Fruit fly (Drosophila melanogaster) whole organism, embryonic: ENCODE data around the gene CG31817.

Experiments
- CG2120 ChIP-seq: fragments of 200-800 bp; sonication (Bioruptor generic); optimal IDR thresholded peaks from 3 replicates; lab custom pipeline; 2016; ENCODE audit warnings: missing biosample characterization, missing genetic modification characterization
- Mad ChIP-seq: fragments of 200-800 bp; sonication (Bioruptor generic); optimal IDR thresholded peaks from 2 replicates; lab custom pipeline; 2016; ENCODE audit warnings: missing biosample characterization, missing genetic modification characterization
- dan ChIP-seq: fragments of 200-800 bp; sonication (Bioruptor generic); IDR thresholded peaks from 2 replicates; pipeline ENCODE4 v1.3.6; 2022; ENCODE audit warnings: missing biosample characterization, missing genetic modification characterization
- nerfin-1 ChIP-seq: fragments of 200-800 bp; sonication (Bioruptor generic); optimal IDR thresholded peaks from 3 replicates; lab custom pipeline; 2019; ENCODE audit warnings: missing biosample characterization, mild to moderate bottlenecking, missing genetic modification characterization, moderate library complexity
- nom ChIP-seq: fragments of 200-800 bp; sonication (Bioruptor generic); optimal IDR thresholded peaks from 2 replicates; lab custom pipeline; 2017; ENCODE audit warnings: missing biosample characterization, missing genetic modification characterization, mild to moderate bottlenecking, moderate library complexity, missing genetic modification reagents
- onecut ChIP-seq: fragments of 200-800 bp; sonication (Bioruptor generic); IDR thresholded peaks from 2 replicates; pipeline ENCODE4 v1.3.6; 2022; ENCODE audit warnings: missing biosample characterization, missing genetic modification characterization
- phol ChIP-seq: fragments of 200-800 bp; sonication (Bioruptor generic); optimal IDR thresholded peaks from 3 replicates; lab custom pipeline; 2018; ENCODE audit warnings: missing biosample characterization, mild to moderate bottlenecking, missing genetic modification characterization, moderate library complexity
- psq ChIP-seq: fragments of 200-800 bp; sonication (Bioruptor generic); optimal IDR thresholded peaks from 2 replicates; lab custom pipeline; 2017; ENCODE audit warnings: missing biosample characterization, missing genetic modification characterization
- sd ChIP-seq: fragments of 200-800 bp; sonication (Bioruptor generic); optimal IDR thresholded peaks from 3 replicates; lab custom pipeline; 2018; ENCODE audit warnings: missing biosample characterization, mild to moderate bottlenecking, missing genetic modification characterization, moderate library complexity
- vvl ChIP-seq: fragments of 200-800 bp; sonication (Bioruptor generic); IDR thresholded peaks from 2 replicates; pipeline ENCODE4 v1.3.6; 2022; ENCODE audit warnings: missing biosample characterization, missing genetic modification characterization

- TF ChIP-seq phol (tag; lab: Kevin White, UChicago) (no peak), nerfin-1 (tag; lab: Kevin White, UChicago) (no peak), onecut (GFP tag; lab: Robert Waterston, UW) (no peak), psq (GFP tag; lab: Kevin White, UChicago) (no peak), sd (tag; lab: Kevin White, UChicago) (no peak), Mad (GFP tag; lab: Kevin White, UChicago) (no peak), dan (GFP tag; lab: Robert Waterston, UW) (no peak), nom (no peak), vvl (GFP tag; lab: Robert Waterston, UW) (no peak), CG2120 (GFP tag; lab: Kevin White, UChicago) (no peak)
Observed at dm6 chr2L:16282856-16283255, 54.8 kb downstream of the CG31817 start.
